Worm (Caenorhabditis elegans): ENCODE data around the gene Y22D7AL.9.

DNA sequence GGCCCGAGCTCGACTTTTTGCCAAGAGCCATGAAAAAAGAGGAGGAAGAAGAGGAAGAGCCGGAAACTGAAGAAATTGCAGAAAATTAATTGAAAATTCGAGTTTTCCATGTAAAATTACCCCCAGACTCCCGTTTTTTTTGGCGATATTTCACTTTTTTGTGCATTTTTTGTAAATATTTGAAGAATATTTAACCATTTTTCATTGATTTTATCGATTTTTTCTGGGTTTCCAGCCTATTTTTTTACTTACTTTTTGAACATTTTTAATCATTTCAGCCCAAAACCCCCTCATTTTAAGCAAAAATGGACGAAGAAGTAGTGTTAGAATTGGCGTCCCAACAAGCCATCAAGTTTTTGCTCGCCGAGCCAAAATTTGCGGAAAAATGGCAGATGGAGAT is 37.4 kb downstream of the Y22D7AL.9 start, which contains the start of gene Y22D7AL.7:
- TF ChIP-seq zag-1 (tag; optimal IDR thresholded peaks at IDR 0.05) (no peak), aly-2 (tag; optimal IDR thresholded peaks at IDR 0.05) (no peak), nhr-25 (tag; optimal IDR thresholded peaks at IDR 0.05) (no peak), nhr-23 (tag; optimal IDR thresholded peaks at IDR 0.05) (no peak), pha-4 (tag; optimal IDR thresholded peaks at IDR 0.05) (no peak), elt-3 (tag; optimal IDR thresholded peaks at IDR 0.05) (no peak), nhr-237 (tag; optimal IDR thresholded peaks at IDR 0.05) (no peak), ztf-4 (tag; optimal IDR thresholded peaks at IDR 0.05) (no peak), ceh-16 (tag; optimal IDR thresholded peaks at IDR 0.05) (no peak)
